Fruit fly (Drosophila melanogaster): ENCODE data around the gene Polr1C.

The Polr1C gene

DNA sequence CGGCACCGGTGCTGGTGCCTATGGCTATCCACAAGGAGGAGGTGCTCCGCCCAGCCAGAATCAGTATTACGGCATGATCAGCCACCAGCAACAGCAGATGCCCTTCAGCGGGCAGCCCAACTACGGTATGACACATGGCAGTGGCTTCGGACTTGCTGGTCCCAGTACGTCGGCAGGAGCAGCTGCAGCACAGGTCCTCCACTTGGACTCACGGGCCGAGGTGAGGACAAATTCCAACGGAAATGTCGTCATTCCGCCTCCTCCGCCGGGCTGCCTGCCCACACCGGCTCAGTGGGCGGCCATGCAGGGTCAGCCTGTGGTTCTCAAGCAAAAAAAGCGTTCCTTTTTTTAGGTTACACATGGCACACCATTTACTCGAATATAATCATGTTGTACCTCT, 2.9 kb upstream of the Polr1C start:
- TF ChIP-seq CG17801 (GFP tag; optimal IDR thresholded peaks at IDR 0.05; ENCODE audit: partially characterized antibody) = no peak

DNA sequence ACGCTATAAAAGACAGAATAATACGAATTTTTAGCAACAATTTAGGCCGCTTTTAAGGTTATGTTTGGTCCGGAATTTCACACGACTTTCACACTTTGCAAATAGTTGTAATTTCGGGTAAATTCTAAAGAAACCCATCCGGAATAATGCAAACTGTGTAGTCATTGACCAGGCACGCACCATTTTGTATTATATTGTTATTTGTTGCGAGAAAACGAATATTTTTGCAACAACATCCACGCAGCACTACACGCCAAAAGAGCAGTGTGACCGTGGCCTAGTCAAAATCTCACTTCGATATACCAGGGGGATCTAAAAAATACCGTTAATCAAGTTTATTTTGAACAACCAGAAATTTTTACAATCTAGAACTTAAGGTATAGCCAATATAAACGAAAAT, 1.3 kb upstream of the Polr1C start, which contains the start of gene eIF3i:
eIF3i (minus strand) TSS at position 265 of the 400 bp plus-strand sequence.
- TF ChIP-seq CG17801 (GFP tag; optimal IDR thresholded peaks at IDR 0.05; ENCODE audit: partially characterized antibody) = no peak

DNA sequence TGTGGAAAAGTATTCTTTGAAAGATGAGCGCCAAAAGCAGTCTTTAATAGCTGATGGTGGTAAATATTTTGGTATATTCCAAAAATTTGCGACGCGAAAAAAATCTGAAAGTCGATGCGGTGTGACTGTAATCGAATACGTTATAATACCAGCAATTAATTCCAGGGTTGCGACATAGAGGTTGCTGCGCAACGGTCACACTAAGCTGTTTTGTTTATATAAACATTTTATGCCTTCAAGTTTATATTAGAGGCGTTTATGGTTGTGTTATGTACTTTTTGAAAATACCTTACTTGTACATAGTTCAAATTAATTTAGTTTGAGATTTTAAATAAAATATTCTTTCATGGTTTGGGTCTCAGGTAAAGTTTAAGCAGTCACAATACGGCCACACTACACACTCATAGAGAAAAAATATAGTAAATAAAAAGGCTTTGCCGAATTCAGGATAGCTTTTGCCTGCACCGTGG, 2.6 kb downstream of the Polr1C start, which contains the start of gene CG14043:
CG14043 (plus strand) TSS at position 374 of the 470 bp plus-strand sequence.
- TF ChIP-seq CG17801 (GFP tag; optimal IDR thresholded peaks at IDR 0.05; ENCODE audit: partially characterized antibody) = peak; percentile 7

DNA sequence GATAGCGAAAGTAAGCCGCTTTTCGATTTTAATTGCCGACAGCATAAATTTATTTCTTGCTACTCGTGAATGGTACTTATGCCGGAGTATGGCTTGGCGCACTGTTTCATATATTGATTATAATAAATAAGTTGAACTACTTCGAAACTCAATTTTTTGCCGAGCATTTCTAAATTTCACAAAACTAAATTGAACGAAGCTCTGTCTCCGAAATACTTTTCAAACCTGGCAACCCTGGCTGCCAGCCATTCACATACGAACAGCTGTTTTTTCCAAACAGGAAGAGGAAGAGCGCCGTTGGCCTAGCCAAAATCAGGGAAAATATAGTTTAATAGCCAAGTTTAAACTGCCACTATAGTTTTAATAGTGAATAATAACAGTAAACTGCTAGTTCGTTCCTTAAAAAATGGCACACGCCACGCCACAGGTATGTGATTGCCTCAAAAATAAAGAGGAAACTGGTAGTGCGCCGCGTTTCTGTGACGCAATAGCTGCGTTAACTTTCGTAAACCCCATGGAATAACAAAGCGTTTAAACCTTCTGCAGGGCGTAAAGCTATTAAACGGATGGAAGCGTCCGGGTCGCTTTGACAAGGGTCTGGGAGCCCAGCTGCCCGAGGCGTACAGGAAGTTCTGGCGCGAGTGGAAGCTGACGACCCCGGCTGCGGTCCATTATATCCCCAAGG, 5.1 kb downstream of the Polr1C start, which contains the start of gene mRpL28:
mRpL28 (plus strand) TSS at position 246 of the 685 bp plus-strand sequence.
- peak; percentile 10 for TF ChIP-seq CG17801 (GFP tag; optimal IDR thresholded peaks at IDR 0.05; ENCODE audit: partially characterized antibody)

DNA sequence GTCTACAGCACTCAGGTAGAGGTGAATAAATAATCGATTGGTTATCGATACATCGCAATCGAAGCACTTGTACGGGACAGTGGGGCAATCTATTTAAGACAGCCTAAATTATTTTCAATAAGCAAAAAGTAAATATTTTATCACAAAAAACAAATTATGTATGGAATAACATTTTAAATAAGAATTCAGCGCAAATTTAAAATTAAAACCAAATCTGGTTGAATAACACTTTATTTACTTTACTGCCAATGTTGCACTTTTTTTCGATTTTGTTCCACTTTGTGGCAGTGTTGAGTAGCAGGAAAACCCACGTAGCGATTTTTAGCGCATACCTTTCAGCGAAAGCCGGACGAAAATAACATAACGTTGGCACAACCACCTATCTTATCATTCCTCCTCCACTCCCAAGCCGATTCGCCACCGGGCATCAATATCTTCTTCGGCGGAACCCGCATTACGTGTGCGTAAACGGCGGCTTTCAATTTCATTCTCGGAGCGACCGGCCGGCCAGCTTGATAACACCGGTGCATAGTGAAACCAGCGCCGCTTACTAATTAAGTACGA, 8.3 kb downstream of the Polr1C start, which contains the start of the genes Gmd and CG3792:
Gmd (minus strand) TSS at position 36 of the 564 bp plus-strand sequence.
CG3792 (plus strand) TSS at position 325 of the 564 bp plus-strand sequence.
- peak; percentile 94 for TF ChIP-seq CG17801 (GFP tag; optimal IDR thresholded peaks at IDR 0.05; ENCODE audit: partially characterized antibody)

DNA sequence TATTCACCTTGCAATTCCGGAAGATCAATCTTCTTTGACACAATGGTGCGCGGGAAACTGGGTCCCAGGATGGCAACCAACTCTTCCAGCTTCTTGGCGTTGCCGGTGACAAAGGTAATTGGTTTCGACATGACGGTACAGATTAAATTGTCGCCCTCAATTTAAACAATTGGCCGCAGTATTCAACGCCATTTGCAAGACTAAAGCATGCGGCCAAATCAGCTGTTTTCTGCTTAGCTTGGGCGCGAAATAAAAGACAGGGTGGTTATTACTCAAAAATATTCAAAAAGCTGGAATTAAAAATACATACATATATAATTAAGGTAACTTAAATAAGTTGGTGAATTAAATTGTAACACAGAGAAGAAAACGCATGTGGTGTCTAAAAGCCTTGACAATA, 10.3 kb downstream of the Polr1C start, which contains the start of gene CG8891:
CG8891 (minus strand) TSS at position 242 of the 400 bp plus-strand sequence.
- no peak for TF ChIP-seq CG17801 (GFP tag; optimal IDR thresholded peaks at IDR 0.05; ENCODE audit: partially characterized antibody)

DNA sequence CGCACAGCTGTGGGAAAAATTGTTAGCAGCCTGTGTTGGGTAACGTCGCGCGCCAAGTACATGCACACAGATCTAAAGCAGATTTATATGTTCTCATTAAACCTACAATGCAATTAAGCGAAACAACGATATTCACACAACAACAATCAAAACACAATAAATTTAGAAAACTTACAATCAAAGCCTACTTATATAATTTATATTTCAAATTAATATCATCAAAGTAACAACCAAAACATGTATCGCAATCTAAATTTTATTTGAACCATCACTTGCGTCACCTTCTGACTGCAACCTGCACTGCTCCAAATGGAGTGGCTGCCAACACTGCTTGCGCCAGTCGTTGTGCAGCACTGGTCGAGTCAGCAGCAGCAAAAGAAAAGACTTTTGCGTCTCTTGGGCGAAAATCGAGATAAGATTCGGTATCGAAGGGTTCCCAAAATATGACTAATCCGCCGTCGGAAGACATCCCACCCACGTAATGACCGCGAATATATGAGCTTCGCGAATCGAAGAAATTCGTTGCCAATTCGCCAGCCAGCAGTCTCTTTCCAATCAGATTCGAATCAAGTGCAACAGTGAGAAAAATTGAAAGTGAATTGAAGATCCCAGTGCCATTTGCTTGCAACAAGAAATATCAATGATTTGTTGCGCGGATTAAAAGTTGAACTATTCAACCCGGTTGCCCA, 12.6 kb downstream of the Polr1C start, which contains the start of the genes CG8892 and CG34126:
CG8892 (minus strand) TSS at position 315 of the 689 bp plus-strand sequence.
CG34126 (plus strand) TSS at position 337 of the 689 bp plus-strand sequence.
- TF ChIP-seq CG17801 (GFP tag; optimal IDR thresholded peaks at IDR 0.05; ENCODE audit: partially characterized antibody) = peak; percentile 96

DNA sequence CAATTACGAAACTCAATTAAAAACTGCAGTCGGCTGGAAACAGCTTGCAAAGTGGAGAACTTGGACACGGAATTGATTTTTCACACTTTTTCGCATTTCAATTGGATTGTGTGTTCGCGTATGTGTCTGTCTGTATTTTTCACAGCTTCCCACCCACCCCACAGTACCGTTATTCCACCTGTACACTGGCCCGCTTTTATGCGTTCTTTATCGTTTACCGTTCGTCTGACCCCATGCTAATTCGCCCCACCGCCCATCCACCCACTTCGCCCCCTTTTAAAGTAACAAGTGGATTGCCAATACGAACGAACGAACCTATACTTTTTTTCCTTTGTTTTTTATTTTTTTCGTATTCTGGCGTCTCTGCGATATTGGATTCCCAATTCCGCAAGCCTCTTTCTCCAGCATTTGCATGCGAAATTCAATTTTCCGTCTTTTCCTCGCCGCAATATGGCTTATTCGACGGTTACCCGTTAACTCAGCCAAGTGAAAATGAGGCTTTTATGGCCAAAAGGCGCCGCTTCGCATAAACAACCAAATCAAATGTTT, 13.4 kb downstream of the Polr1C start:
- no peak for TF ChIP-seq CG17801 (GFP tag; optimal IDR thresholded peaks at IDR 0.05; ENCODE audit: partially characterized antibody)

DNA sequence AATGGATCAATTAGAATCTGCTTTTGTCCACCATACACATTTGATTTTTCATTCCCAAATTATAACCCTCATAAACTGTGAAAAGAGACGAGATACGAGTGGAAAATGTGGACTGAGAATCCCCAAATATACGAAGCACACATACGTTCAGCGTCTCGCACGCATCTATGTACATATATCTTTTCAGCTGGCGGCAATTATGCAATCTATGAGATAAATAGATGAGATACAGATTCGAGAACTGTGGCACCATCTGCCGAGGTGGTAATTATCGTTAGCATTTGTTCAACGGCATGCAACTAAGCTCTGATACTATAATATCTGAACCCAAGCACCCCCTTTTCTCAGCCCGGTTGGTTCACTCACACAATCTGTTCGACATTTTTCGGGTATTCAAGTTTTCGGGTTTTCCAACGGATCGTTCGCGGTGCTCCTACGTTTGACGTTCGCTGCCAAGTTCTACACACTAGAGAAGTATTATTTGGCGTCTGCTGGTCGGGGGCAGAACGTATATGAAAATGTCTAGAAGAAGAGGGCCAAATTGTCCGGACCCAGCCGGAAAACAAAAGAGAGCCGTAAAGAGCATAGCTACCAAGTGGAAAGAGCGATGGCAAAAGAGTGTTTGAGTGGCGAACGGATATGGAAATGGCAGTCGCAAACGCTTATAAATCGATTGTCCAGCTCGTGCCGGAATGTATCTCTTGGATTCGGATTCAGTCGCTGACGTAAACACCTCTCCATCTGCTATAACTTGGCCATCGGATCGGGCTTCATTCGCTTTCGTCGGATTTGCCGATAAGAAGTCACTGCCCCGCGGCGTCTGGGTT, 26.4 kb downstream of the Polr1C start:
- TF ChIP-seq CG17801 (GFP tag; optimal IDR thresholded peaks at IDR 0.05; ENCODE audit: partially characterized antibody) = no peak

DNA sequence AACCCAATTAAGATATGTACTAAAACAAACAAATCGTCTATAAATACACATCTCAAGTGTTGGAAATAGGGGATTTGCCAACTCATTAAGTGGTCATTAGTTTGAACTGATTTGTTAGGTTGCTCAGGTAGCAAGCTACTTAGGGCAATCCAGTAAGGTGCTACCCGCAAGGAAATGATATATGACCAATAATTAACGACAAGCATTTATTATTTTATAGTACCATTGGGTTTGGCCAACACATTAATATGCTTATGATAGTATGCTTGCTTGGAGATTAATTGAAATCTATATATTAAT, 27.0 kb downstream of the Polr1C start:
- no peak for TF ChIP-seq CG17801 (GFP tag; optimal IDR thresholded peaks at IDR 0.05; ENCODE audit: partially characterized antibody)

DNA sequence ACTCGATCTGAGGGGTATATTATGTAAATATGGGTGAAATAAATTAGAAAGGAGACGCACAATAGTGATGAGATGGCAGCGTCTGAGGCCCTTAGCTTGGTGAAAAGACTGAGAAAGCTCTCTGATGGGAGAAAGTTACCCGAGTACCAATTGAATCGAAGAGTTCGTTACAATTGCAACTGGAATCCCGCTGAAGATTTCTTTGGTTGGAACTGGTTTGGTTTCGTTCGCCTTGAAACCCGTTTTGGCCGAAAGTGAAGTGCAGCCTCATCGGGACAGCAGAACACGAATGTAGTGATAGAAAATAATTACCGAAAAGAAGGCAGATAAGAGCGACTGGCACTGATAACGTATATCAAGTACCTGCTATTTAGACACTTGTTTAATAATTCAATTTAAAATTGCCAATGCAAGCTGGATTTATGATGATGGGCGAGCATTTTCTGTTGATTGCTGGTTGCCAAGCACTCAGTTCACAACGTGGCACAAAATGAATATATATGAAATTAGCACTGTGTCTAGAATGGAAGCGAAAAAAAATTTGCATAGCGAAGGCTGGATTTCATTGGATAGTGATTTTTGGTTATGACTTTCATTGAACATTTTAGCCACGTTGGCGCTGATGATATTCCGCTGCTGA, 27.6 kb downstream of the Polr1C start:
- no peak for TF ChIP-seq CG17801 (GFP tag; optimal IDR thresholded peaks at IDR 0.05; ENCODE audit: partially characterized antibody)

DNA sequence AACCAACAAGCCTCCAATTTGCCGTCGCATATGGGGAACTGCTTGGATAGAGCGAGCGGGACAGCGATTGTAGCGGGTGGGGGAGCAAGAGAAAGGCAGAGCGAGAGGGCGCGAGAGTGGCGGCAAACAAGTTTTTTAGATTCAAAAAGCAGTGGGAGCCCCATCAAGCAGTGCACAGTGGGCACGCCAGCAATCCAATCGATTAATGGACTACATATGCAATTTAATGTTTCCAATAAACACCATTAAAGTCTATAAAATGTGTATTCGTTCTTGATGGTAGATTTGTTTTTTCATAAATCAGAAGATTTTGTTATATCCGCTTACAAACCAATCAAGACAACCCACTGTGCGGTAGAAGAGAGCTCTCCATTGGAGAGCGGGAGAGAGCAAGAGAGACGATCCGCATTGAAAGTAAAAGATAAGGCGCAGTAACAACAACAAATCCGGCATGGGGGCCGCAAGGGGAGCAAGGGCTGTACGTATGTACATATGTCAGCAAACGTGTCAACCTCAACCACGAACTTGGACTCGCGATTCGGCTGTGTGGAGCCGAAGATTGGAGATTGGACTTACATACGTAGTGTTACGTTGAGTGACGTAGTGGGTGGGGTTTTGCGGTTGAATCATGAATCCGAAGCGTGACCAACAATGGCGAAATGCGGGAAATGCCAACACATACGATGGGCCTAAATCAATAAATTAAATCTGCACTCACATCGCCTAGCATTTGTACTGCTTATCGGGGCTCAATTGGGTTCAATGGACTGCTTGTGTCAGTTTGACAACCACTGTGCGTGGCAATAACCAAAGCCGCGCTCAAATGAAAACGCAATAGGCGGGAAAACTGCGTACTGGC, 28.8 kb downstream of the Polr1C start:
- peak; percentile 93 for TF ChIP-seq CG17801 (GFP tag; optimal IDR thresholded peaks at IDR 0.05; ENCODE audit: partially characterized antibody)

DNA sequence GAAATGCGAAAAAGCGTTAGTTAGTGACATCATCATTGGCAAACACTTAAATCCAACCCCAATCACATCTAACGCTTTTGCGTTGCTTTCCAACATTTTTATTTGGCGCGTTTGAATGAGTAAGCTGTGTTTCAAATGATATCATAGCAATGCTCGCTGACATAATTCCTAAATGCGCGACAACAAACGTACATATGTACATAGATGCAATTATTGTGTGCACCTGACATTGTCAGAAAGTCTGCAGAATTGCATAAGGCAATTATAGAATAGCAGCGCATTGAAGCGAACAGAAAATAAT, 29.4 kb downstream of the Polr1C start:
- no peak for TF ChIP-seq CG17801 (GFP tag; optimal IDR thresholded peaks at IDR 0.05; ENCODE audit: partially characterized antibody)

Measured in ovary, adult (tissue).